Worm (Caenorhabditis elegans): ENCODE results near the gene srw-66.
A peak's percentile ranks its signal among the peaks of the same experiment; 100 is the strongest.

The srw-66 gene

ce11 chrII:1236479-1236878, 35.2 kb downstream of the srw-66 start:
- TF ChIP-seq blmp-1 (tag; optimal IDR thresholded peaks at IDR 0.05) (no peak), nhr-76 (tag; optimal IDR thresholded peaks at IDR 0.05) (no peak), nhr-237 (tag; optimal IDR thresholded peaks at IDR 0.05) (no peak), lin-32 (GFP tag; optimal IDR thresholded peaks at IDR 0.05) (peak; percentile 7), ceh-43 (GFP tag; optimal IDR thresholded peaks at IDR 0.05) (no peak), snpc-4 (tag; optimal IDR thresholded peaks at IDR 0.05) (no peak), nhr-28 (tag; optimal IDR thresholded peaks at IDR 0.05) (no peak), ztf-11 (tag; optimal IDR thresholded peaks at IDR 0.05) (no peak), ces-1 (GFP tag; optimal IDR thresholded peaks at IDR 0.05) (no peak), hlh-1 (tag; optimal IDR thresholded peaks at IDR 0.05) (no peak), ceh-83 (GFP tag; optimal IDR thresholded peaks at IDR 0.05) (no peak), mls-2 (tag; optimal IDR thresholded peaks at IDR 0.05) (no peak), drap-1 (GFP tag; optimal IDR thresholded peaks at IDR 0.05) (no peak), lsy-2 (tag; optimal IDR thresholded peaks at IDR 0.05) (no peak), unc-120 (tag; optimal IDR thresholded peaks at IDR 0.05; ENCODE audit: poor library complexity, severe bottlenecking) (peak; percentile 5), cnd-1 (tag; optimal IDR thresholded peaks at IDR 0.05) (peak; percentile 5), pha-4 (tag; optimal IDR thresholded peaks at IDR 0.05) (peak; percentile 9), nhr-2 (tag; optimal IDR thresholded peaks at IDR 0.05) (peak; percentile 42), ham-2 (GFP tag; optimal IDR thresholded peaks at IDR 0.05) (peak; percentile 41), bed-3 (GFP tag; optimal IDR thresholded peaks at IDR 0.05) (no peak)

- no peak for TF ChIP-seq blmp-1 (tag; optimal IDR thresholded peaks at IDR 0.05)
- no peak for TF ChIP-seq mls-2 (tag; optimal IDR thresholded peaks at IDR 0.05)
- TF ChIP-seq zip-8 (tag; optimal IDR thresholded peaks at IDR 0.05): no peak
- TF ChIP-seq flh-1 (GFP tag; optimal IDR thresholded peaks at IDR 0.05): no peak
- TF ChIP-seq unc-39 (tag; optimal IDR thresholded peaks at IDR 0.05): no peak
- no peak for TF ChIP-seq unc-120 (tag; optimal IDR thresholded peaks at IDR 0.05; ENCODE audit: poor library complexity, severe bottlenecking)
- no peak for TF ChIP-seq nhr-28 (tag; optimal IDR thresholded peaks at IDR 0.05)
- TF ChIP-seq ceh-83 (GFP tag; optimal IDR thresholded peaks at IDR 0.05): no peak
- TF ChIP-seq sptf-1 (tag; optimal IDR thresholded peaks at IDR 0.05): no peak
- no peak for TF ChIP-seq ceh-39 (tag; optimal IDR thresholded peaks at IDR 0.05)
- no peak for TF ChIP-seq cnd-1 (tag; optimal IDR thresholded peaks at IDR 0.05)
- TF ChIP-seq ztf-11 (tag; optimal IDR thresholded peaks at IDR 0.05): no peak
- TF ChIP-seq elt-3 (tag; optimal IDR thresholded peaks at IDR 0.05): no peak
- TF ChIP-seq mep-1 (tag; optimal IDR thresholded peaks at IDR 0.05): no peak
- no peak for TF ChIP-seq lin-32 (GFP tag; optimal IDR thresholded peaks at IDR 0.05)
- TF ChIP-seq tbx-8 (GFP tag; optimal IDR thresholded peaks at IDR 0.05): no peak
- no peak for TF ChIP-seq mab-5 (tag; optimal IDR thresholded peaks at IDR 0.05)
- TF ChIP-seq bed-3 (GFP tag; optimal IDR thresholded peaks at IDR 0.05): no peak
These were observed 35.7 kb downstream of the srw-66 start for ce11 chrII:1236003-1236402.

- no peak for TF ChIP-seq pha-4 (tag; optimal IDR thresholded peaks at IDR 0.05)
- TF ChIP-seq bed-3 (GFP tag; optimal IDR thresholded peaks at IDR 0.05): no peak
- no peak for TF ChIP-seq ztf-11 (tag; optimal IDR thresholded peaks at IDR 0.05)
- no peak for TF ChIP-seq M03D4.4 (tag; optimal IDR thresholded peaks at IDR 0.05)
- no peak for TF ChIP-seq unc-120 (tag; optimal IDR thresholded peaks at IDR 0.05; ENCODE audit: poor library complexity, severe bottlenecking)
These were observed 36.7 kb downstream of the srw-66 start for ce11 chrII:1234971-1235370.

ce11 chrII:1232967-1233366, 38.7 kb downstream of the srw-66 start:
- TF ChIP-seq unc-120 (tag; optimal IDR thresholded peaks at IDR 0.05; ENCODE audit: poor library complexity, severe bottlenecking) (no peak), unc-62 (GFP tag; optimal IDR thresholded peaks at IDR 0.05) (no peak), cnd-1 (tag; optimal IDR thresholded peaks at IDR 0.05) (no peak), unc-39 (tag; optimal IDR thresholded peaks at IDR 0.05) (no peak), mab-5 (tag; optimal IDR thresholded peaks at IDR 0.05) (no peak), mep-1 (tag; optimal IDR thresholded peaks at IDR 0.05) (no peak), ztf-11 (tag; optimal IDR thresholded peaks at IDR 0.05) (no peak), hlh-1 (tag; optimal IDR thresholded peaks at IDR 0.05) (no peak), lsy-2 (tag; optimal IDR thresholded peaks at IDR 0.05) (no peak), pha-4 (tag; optimal IDR thresholded peaks at IDR 0.05) (no peak), ham-2 (GFP tag; optimal IDR thresholded peaks at IDR 0.05) (no peak), drap-1 (GFP tag; optimal IDR thresholded peaks at IDR 0.05) (no peak), elt-1 (tag; optimal IDR thresholded peaks at IDR 0.05; ENCODE audit: borderline replicate concordance, insufficient read depth) (no peak), elt-3 (tag; optimal IDR thresholded peaks at IDR 0.05) (no peak), lin-32 (GFP tag; optimal IDR thresholded peaks at IDR 0.05) (no peak)

Data from whole organism, mixed stage, embryonic.